Worm (Caenorhabditis elegans) whole organism, midembryonic: Measurements from ENCODE around the gene ptr-24.
A peak's percentile ranks its signal among the peaks of the same experiment; 100 is the strongest.

Experiments
- T22C8.4 ChIP-seq: fragments of 200-800 bp; sonication (Bioruptor generic); IDR thresholded peaks from 2 replicates; pipeline ENCODE4 v1.3.6; 2022; ENCODE audit warnings: missing genetic modification characterization, missing compliant biosample characterization
- cog-1 ChIP-seq: sonication (generic microtip); optimal IDR thresholded peaks from 2 replicates; lab custom pipeline; 2016; ENCODE audit warnings: missing genetic modification characterization, missing compliant biosample characterization
- flt-1 ChIP-seq: fragments of 200-800 bp; sonication (Bioruptor generic); IDR thresholded peaks from 2 replicates; pipeline ENCODE4 v1.3.6; 2022; ENCODE audit warnings: missing genetic modification characterization, missing compliant biosample characterization
- klf-2 ChIP-seq: fragments of 200-800 bp; sonication (Bioruptor generic); conservative IDR thresholded peaks from 2 replicates; pipeline ENCODE4 v1.3.6; 2022; ENCODE audit warnings: missing genetic modification reagents, missing genetic modification characterization, missing compliant biosample characterization
- tab-1 ChIP-seq: fragments of 200-800 bp; sonication (Bioruptor generic); IDR thresholded peaks from 2 replicates; pipeline ENCODE4 v1.3.6; 2022; ENCODE audit warnings: missing genetic modification characterization, missing compliant biosample characterization
- ztf-29 ChIP-seq: fragments of 200-800 bp; sonication (Bioruptor generic); IDR thresholded peaks from 2 replicates; pipeline ENCODE4 v1.3.6; 2022; ENCODE audit warnings: missing genetic modification reagents, missing genetic modification characterization, missing compliant biosample characterization

- TF ChIP-seq klf-2 (GFP tag; lab: Robert Waterston, UW) (no peak), ztf-29 (GFP tag; lab: Robert Waterston, UW) (no peak), tab-1 (GFP tag; lab: Robert Waterston, UW) (no peak), flt-1 (GFP tag; lab: Robert Waterston, UW) (no peak), cog-1 (tag; lab: Kevin White, UChicago) (peak; percentile 44), T22C8.4 (no peak)
These were observed 58.8 kb downstream of the ptr-24 start, which contains the start of gene F02C12.3 for ce11 chrX:13396550-13397023.
